Fruit fly (Drosophila melanogaster): ENCODE results near the gene CG3698.
A peak's percentile ranks its signal among the peaks of the same experiment; 100 is the strongest.

The CG3698 gene

DNA sequence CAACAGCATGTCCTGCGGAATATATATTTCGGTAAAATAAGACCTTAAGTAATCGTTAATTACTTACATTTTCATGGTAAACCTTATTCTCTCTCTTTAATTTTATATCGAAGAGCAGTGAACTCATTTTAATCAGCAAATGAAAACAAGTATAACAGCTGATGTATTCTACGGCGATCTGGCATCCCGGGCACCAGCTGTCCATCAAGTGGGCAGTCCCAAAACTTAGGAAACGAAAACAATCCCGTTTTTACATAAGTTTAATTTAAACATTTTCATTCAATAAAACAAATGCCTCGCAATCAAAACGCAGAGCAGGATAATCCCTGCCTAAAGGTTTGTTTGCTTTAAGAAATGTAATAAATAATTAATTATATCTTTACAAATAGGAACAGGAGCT, 28.8 kb downstream of the CG3698 start, which contains the start of the genes CG4074 and CG4186 (continued):
- no peak for TF ChIP-seq cg (GFP tag; optimal IDR thresholded peaks at IDR 0.05)
- no peak for TF ChIP-seq CG4360 (GFP tag; IDR thresholded peaks at IDR 0.05)
- TF ChIP-seq Sry-β (GFP tag; optimal IDR thresholded peaks at IDR 0.05): no peak
- TF ChIP-seq CG8924 (tag; optimal IDR thresholded peaks at IDR 0.05): peak; percentile 4
- peak; percentile 28 for TF ChIP-seq Dp (GFP tag; optimal IDR thresholded peaks at IDR 0.05)
- TF ChIP-seq lola (GFP tag; optimal IDR thresholded peaks at IDR 0.05): no peak
- TF ChIP-seq tio (GFP tag; optimal IDR thresholded peaks at IDR 0.05): no peak
- TF ChIP-seq Usf (GFP tag; optimal IDR thresholded peaks at IDR 0.05): no peak
- TF ChIP-seq BEAF-32 (GFP tag; optimal IDR thresholded peaks at IDR 0.05): peak; percentile 37
- TF ChIP-seq Scr (GFP tag; IDR thresholded peaks at IDR 0.05; ENCODE audit: partially characterized antibody): peak; percentile 35
- TF ChIP-seq CG7987 (GFP tag; optimal IDR thresholded peaks at IDR 0.05): peak; percentile 18
- TF ChIP-seq hbn (GFP tag; IDR thresholded peaks at IDR 0.05; ENCODE audit: partially characterized antibody): peak; percentile 45; the same call in 1 of the 2 replicates
- no peak for TF ChIP-seq CG3726 (GFP tag; IDR thresholded peaks at IDR 0.05)
- TF ChIP-seq CG6791 (GFP tag; IDR thresholded peaks at IDR 0.05; ENCODE audit: partially characterized antibody): no peak
- TF ChIP-seq MESR4 (GFP tag; optimal IDR thresholded peaks at IDR 0.05): peak; percentile 59
- TF ChIP-seq HmgZ (tag; optimal IDR thresholded peaks at IDR 0.05): peak; percentile 25
- no peak for TF ChIP-seq mirr (GFP tag; optimal IDR thresholded peaks at IDR 0.05)
- peak; percentile 11 for TF ChIP-seq CG8290 (GFP tag; optimal IDR thresholded peaks at IDR 0.05)
- no peak for TF ChIP-seq CG8290 (tag; optimal IDR thresholded peaks at IDR 0.05)
- TF ChIP-seq croc (GFP tag; conservative IDR thresholded peaks at IDR 0.05): no peak
- no peak for TF ChIP-seq CG1647 (GFP tag; optimal IDR thresholded peaks at IDR 0.05)
- no peak for TF ChIP-seq Drgx (GFP tag; IDR thresholded peaks at IDR 0.05)
- TF ChIP-seq MBD-R2 (GFP tag; IDR thresholded peaks at IDR 0.05): peak; percentile 96
- TF ChIP-seq ken (GFP tag; IDR thresholded peaks at IDR 0.05): no peak
- TF ChIP-seq CG8359 (GFP tag; optimal IDR thresholded peaks at IDR 0.05; ENCODE audit: borderline replicate concordance): no peak
- TF ChIP-seq CG12769 (tag; optimal IDR thresholded peaks at IDR 0.05): peak; percentile 51
- TF ChIP-seq Bdp1 (GFP tag; optimal IDR thresholded peaks at IDR 0.05): no peak

DNA sequence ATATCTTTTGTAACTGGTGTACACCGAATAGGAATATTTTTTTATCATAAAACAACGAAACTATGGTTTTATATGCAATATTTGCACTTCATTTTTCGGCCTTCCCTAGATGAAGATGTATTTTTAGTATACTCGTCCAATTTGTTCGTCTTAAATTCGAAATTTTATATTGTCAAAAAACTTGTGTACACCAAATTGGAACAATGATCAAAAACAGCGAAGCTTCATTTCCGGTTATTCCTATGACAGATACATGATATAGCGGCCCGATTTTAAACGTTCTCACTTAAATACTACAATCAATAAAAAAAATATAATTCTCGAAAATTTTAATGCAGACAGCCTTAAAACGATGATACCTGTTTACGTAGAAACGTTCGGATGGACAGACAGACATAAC, 30.9 kb downstream of the CG3698 start:
- TF ChIP-seq pfk (GFP tag; optimal IDR thresholded peaks at IDR 0.05): peak; percentile 77
- no peak for TF ChIP-seq ara (GFP tag; IDR thresholded peaks at IDR 0.05)
- TF ChIP-seq sens (GFP tag): peak; percentile 79
- TF ChIP-seq Meics (GFP tag; optimal IDR thresholded peaks at IDR 0.05): no peak
- peak; percentile 15 for TF ChIP-seq CG1603 (tag; optimal IDR thresholded peaks at IDR 0.05)
- TF ChIP-seq Bteb2 (GFP tag; optimal IDR thresholded peaks at IDR 0.05): no peak
- TF ChIP-seq CG30020 (tag; optimal IDR thresholded peaks at IDR 0.05): peak; percentile 54

DNA sequence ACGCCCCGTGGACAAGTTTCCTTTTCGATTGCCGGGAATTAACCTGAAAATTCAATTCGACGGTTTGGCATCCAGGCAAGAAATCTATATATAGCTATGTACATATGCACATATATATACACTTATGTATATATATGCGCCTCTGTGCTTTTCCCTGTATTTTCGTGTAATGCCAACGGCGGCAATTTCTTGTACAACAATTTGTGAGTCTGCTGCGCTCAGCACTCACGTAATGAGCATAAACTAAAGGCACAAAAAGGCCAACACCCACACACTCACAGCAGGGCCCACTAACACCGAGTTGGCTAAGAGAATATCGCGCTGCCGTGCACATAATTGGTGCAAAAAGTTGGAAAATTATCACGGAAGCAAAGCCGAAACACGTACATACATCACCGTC, 36.7 kb downstream of the CG3698 start:
- TF ChIP-seq MTF-1 (GFP tag; optimal IDR thresholded peaks at IDR 0.05; ENCODE audit: borderline replicate concordance): no peak
- TF ChIP-seq p53 (GFP tag; optimal IDR thresholded peaks at IDR 0.05): no peak
- TF ChIP-seq hb (GFP tag; IDR thresholded peaks at IDR 0.05; ENCODE audit: partially characterized antibody): 0 out of 3 replicates have a peak, but pooled peaks have one; percentile 54

DNA sequence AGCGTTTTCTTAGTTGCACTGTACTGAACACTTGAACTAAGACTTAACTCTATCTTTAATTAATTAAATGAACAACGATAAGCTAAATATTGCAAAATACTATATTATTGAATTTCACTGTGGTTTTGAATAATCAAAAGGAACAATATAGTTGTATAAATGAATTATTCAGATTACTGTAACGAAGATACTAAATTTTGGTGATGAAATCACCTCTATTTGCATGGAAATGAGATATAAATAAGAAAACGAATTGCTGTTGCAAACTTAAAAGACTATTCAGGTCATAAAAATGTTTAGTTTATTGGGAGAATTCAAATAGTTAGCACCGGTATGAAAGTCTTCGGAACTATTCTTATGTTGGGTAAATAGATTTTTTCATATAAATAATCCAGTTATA, 39.6 kb downstream of the CG3698 start, which contains the start of gene CG43251:
TSS of gene CG43251 (plus strand) at position 301 of the 400 bp plus-strand sequence.
- no peak for TF ChIP-seq ATbp (GFP tag; optimal IDR thresholded peaks at IDR 0.05)
- TF ChIP-seq CG16779 (GFP tag; IDR thresholded peaks at IDR 0.05): no peak
- no peak for TF ChIP-seq ftz-f1 (GFP tag; optimal IDR thresholded peaks at IDR 0.05)
- no peak for TF ChIP-seq CG12659 (GFP tag; optimal IDR thresholded peaks at IDR 0.05)
- no peak for TF ChIP-seq CG9215 (GFP tag; IDR thresholded peaks at IDR 0.05)
- no peak for TF ChIP-seq Nf-YC (tag; optimal IDR thresholded peaks at IDR 0.05)
- TF ChIP-seq CG4854 (GFP tag; optimal IDR thresholded peaks at IDR 0.05): no peak
- no peak for TF ChIP-seq CG8944 (GFP tag; optimal IDR thresholded peaks at IDR 0.05)
- TF ChIP-seq al (GFP tag; IDR thresholded peaks at IDR 0.05): no peak
- TF ChIP-seq tio (GFP tag; optimal IDR thresholded peaks at IDR 0.05): no peak
- no peak for TF ChIP-seq dati (GFP tag; IDR thresholded peaks at IDR 0.05)
- no peak for TF ChIP-seq rib (GFP tag; IDR thresholded peaks at IDR 0.05)
- TF ChIP-seq toy (GFP tag; IDR thresholded peaks at IDR 0.05): no peak

Measured in whole organism, embryonic.